Worm (Caenorhabditis elegans): ENCODE results near the gene aagr-3.

The aagr-3 gene

ce11 chrV:9767941-9768340 is 38.6 kb upstream of the aagr-3 start:
- TF ChIP-seq mes-2 (tag; optimal IDR thresholded peaks at IDR 0.05; ENCODE audit: poor library complexity, severe bottlenecking) (no peak), ces-1 (GFP tag; optimal IDR thresholded peaks at IDR 0.05) (peak; percentile 96), dmd-9 (GFP tag; IDR thresholded peaks at IDR 0.05) (no peak), R02D3.7 (tag; optimal IDR thresholded peaks at IDR 0.05) (no peak), ctbp-1 (GFP tag; IDR thresholded peaks at IDR 0.05) (peak; percentile 68), ama-1 (optimal IDR thresholded peaks at IDR 0.05) (no peak), F44E2.7 (GFP tag; IDR thresholded peaks at IDR 0.05) (no peak), fkh-10 (GFP tag; optimal IDR thresholded peaks at IDR 0.05) (peak; percentile 30), lin-1 (GFP tag; IDR thresholded peaks at IDR 0.05) (no peak), F26F4.8 (GFP tag; conservative IDR thresholded peaks at IDR 0.05) (no peak), arid-1 (GFP tag; conservative IDR thresholded peaks at IDR 0.05) (no peak)

DNA sequence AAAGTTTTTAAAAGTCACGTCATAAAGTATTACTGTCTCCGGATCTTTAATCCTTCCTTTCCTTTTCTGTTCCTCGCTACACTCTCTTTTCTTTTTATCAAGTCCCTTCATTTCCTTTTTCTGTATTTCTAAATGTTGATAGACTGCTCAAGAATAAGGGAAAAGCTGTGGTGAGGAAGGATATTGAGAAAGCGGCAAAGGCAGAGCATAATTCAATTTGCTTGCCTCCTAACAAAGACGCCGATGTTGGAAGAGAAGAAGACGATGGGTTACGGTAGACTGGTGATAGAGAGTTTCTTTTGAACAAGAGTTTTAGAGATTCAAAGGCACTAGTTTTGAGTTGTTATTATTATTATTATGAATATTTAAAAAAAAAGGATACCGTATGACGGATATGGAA is 36.3 kb upstream of the aagr-3 start:
- TF ChIP-seq ces-1 (GFP tag; optimal IDR thresholded peaks at IDR 0.05) (peak; percentile 100), lin-39 (tag; optimal IDR thresholded peaks at IDR 0.05) (no peak), fkh-10 (GFP tag; optimal IDR thresholded peaks at IDR 0.05) (peak; percentile 97), lin-13 (GFP tag; optimal IDR thresholded peaks at IDR 0.05) (no peak), aha-1 (tag) (peak; percentile 71), lsy-2 (tag; optimal IDR thresholded peaks at IDR 0.05) (peak; percentile 6 to 83), rbr-2 (tag; optimal IDR thresholded peaks at IDR 0.05) (peak; percentile 22), set-16 (GFP tag; IDR thresholded peaks at IDR 0.05) (no peak), dmd-6 (GFP tag; IDR thresholded peaks at IDR 0.05) (no peak), ceh-32 (tag; optimal IDR thresholded peaks at IDR 0.05; ENCODE audit: poor library complexity) (peak; percentile 14), duxl-1 (tag; optimal IDR thresholded peaks at IDR 0.05; ENCODE audit: poor library complexity) (no peak), daf-19 (GFP tag; conservative IDR thresholded peaks at IDR 0.05) (no peak), nhr-76 (tag; optimal IDR thresholded peaks at IDR 0.05) (no peak)

- TF ChIP-seq daf-12 (tag; optimal IDR thresholded peaks at IDR 0.05) (no peak), ceh-20 (GFP tag; IDR thresholded peaks at IDR 0.05) (no peak), unc-62 (GFP tag; optimal IDR thresholded peaks at IDR 0.05 in 1 of 2) (peak in 1 of 2 experiments; percentile 97), unc-62 (tag; optimal IDR thresholded peaks at IDR 0.05) (no peak), madf-5 (GFP tag; IDR thresholded peaks at IDR 0.05) (no peak), snpc-4 (tag; optimal IDR thresholded peaks at IDR 0.05) (no peak), D1046.2 (GFP tag; IDR thresholded peaks at IDR 0.05) (no peak)
Observed at ce11 chrV:9764552-9764951, 35.2 kb upstream of the aagr-3 start.

DNA sequence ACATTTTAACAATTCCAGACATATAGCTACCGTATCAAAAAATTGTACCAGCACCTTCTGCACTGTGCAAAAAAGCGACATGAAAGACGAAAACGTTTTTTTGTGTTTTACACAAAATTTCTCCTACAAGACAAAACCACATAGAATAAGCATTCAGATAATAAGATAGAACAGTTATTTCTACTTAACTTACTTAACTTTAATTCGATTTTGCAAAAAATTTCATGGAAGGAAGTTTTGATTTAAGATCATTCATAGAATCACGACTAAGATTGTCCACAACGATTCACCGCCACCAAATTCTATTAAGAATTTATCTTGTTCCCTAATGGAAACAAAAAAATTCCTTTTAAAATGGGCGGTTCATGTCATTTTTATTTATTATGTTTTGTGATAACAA is 34.4 kb upstream of the aagr-3 start:
- no peak for TF ChIP-seq ztf-7 (tag; optimal IDR thresholded peaks at IDR 0.05)
- no peak for TF ChIP-seq ces-1 (GFP tag; optimal IDR thresholded peaks at IDR 0.05)
- TF ChIP-seq spr-3 (GFP tag; optimal IDR thresholded peaks at IDR 0.05): no peak
- no peak for TF ChIP-seq mdl-1 (tag; optimal IDR thresholded peaks at IDR 0.05)
- no peak for TF ChIP-seq rbr-2 (tag; optimal IDR thresholded peaks at IDR 0.05)
- TF ChIP-seq Y48G9A.11 (GFP tag; IDR thresholded peaks at IDR 0.05): no peak
- no peak for TF ChIP-seq ceh-62 (tag; optimal IDR thresholded peaks at IDR 0.05)
- no peak for TF ChIP-seq F37D6.2 (tag; optimal IDR thresholded peaks at IDR 0.05)
- no peak for TF ChIP-seq lin-29 (GFP tag; IDR thresholded peaks at IDR 0.05)
- no peak for TF ChIP-seq dpl-1 (GFP tag; optimal IDR thresholded peaks at IDR 0.05)
- no peak for TF ChIP-seq mxl-2 (GFP tag; conservative IDR thresholded peaks at IDR 0.05)
- no peak for TF ChIP-seq nhr-102 (tag; optimal IDR thresholded peaks at IDR 0.05)
- TF ChIP-seq lin-13 (GFP tag; optimal IDR thresholded peaks at IDR 0.05): no peak
- no peak for TF ChIP-seq unc-62 (GFP tag; optimal IDR thresholded peaks at IDR 0.05 in 1 of 2)
- TF ChIP-seq unc-62 (tag; optimal IDR thresholded peaks at IDR 0.05): no peak
- no peak for TF ChIP-seq F10B5.3 (tag; optimal IDR thresholded peaks at IDR 0.05)
- TF ChIP-seq madf-9 (GFP tag; conservative IDR thresholded peaks at IDR 0.05): no peak
- no peak for TF ChIP-seq ceh-32 (tag; optimal IDR thresholded peaks at IDR 0.05; ENCODE audit: poor library complexity)
- TF ChIP-seq unc-39 (tag; optimal IDR thresholded peaks at IDR 0.05): no peak
- TF ChIP-seq lir-3 (tag; optimal IDR thresholded peaks at IDR 0.05): no peak
- TF ChIP-seq Y5F2A.4 (GFP tag; optimal IDR thresholded peaks at IDR 0.05): no peak
